Fruit fly (Drosophila melanogaster) whole organism, wandering third instar larva: ENCODE results near the gene MtnE.
A peak's percentile ranks its signal among the peaks of the same experiment; 100 is the strongest.

Experiments
- Abd-B ChIP-seq: fragments of >200 bp; optimal IDR thresholded peaks from 2 replicates; lab custom pipeline; 2017; ENCODE audit warnings: missing biosample characterization, missing genetic modification characterization
- CG32264 ChIP-seq: fragments of 200-800 bp; sonication (Bioruptor generic); optimal IDR thresholded peaks from 2 replicates; lab custom pipeline; 2016; ENCODE audit warnings: missing biosample characterization, missing genetic modification characterization
- CG9705 ChIP-seq: fragments of 200-800 bp; sonication (Bioruptor generic); optimal IDR thresholded peaks from 2 replicates; lab custom pipeline; 2018; ENCODE audit warnings: missing biosample characterization, mild to moderate bottlenecking, missing genetic modification characterization
- CrebA ChIP-seq: fragments of 200-800 bp; sonication (Bioruptor generic); optimal IDR thresholded peaks from 2 replicates; lab custom pipeline; 2016; ENCODE audit warnings: missing biosample characterization, mild to moderate bottlenecking, missing genetic modification characterization, borderline replicate concordance
- Dfd ChIP-seq: fragments of >200 bp; optimal IDR thresholded peaks from 2 replicates; lab custom pipeline; 2017; ENCODE audit warnings: missing biosample characterization, missing genetic modification characterization
- Dif ChIP-seq: fragments of 200-275, 200-300 bp; sonication (Bioruptor generic); optimal IDR thresholded peaks from 2 replicates; lab custom pipeline; 2018; ENCODE audit warnings: missing biosample characterization, missing genetic modification characterization; ENCODE audit not compliant: partially characterized antibody
- GATAd ChIP-seq: sonication (Bioruptor generic); optimal IDR thresholded peaks from 2 replicates; lab custom pipeline; 2016; ENCODE audit warnings: missing biosample characterization, missing genetic modification characterization
- HLH106 ChIP-seq: fragments of 200-800 bp; optimal IDR thresholded peaks from 3 replicates; lab custom pipeline; 2019; ENCODE audit warnings: missing biosample characterization, mild to moderate bottlenecking, missing genetic modification characterization, moderate library complexity
- Hnf4 ChIP-seq: fragments of 200-800 bp; sonication (Bioruptor generic); optimal IDR thresholded peaks from 2 replicates; lab custom pipeline; 2016; ENCODE audit warnings: missing biosample characterization, mild to moderate bottlenecking, missing genetic modification characterization
- Hr83 ChIP-seq: fragments of 200-300 bp; sonication (Bioruptor generic); optimal IDR thresholded peaks from 2 replicates; lab custom pipeline; 2016; ENCODE audit warnings: missing biosample characterization, mild to moderate bottlenecking, missing genetic modification characterization, moderate library complexity; ENCODE audit not compliant: poor library complexity, severe bottlenecking
- Jra ChIP-seq: sonication (Bioruptor generic); optimal IDR thresholded peaks from 2 replicates; lab custom pipeline; 2016; ENCODE audit warnings: missing biosample characterization, missing genetic modification characterization
- Mio ChIP-seq: sonication (Bioruptor generic); optimal IDR thresholded peaks from 2 replicates; lab custom pipeline; 2016; ENCODE audit warnings: missing biosample characterization, missing genetic modification characterization
- Myc ChIP-seq: fragments of >200 bp; optimal IDR thresholded peaks from 2 replicates; lab custom pipeline; 2017
- N ChIP-seq: fragments of >200 bp; optimal IDR thresholded peaks from 2 replicates; lab custom pipeline; 2018; ENCODE audit warnings: missing biosample characterization, missing external identifiers, missing genetic modification characterization
- OdsH ChIP-seq: fragments of 200-800 bp; sonication (Bioruptor generic); optimal IDR thresholded peaks from 2 replicates; lab custom pipeline; 2016; ENCODE audit warnings: missing biosample characterization, mild to moderate bottlenecking, missing genetic modification characterization
- Rel ChIP-seq, 2 experiments: fragments of 200-800 bp; sonication (Bioruptor generic) in 1 of 2; optimal IDR thresholded peaks; 2 replicates in 1 of 2; 3 replicates in 1 of 2; lab custom pipeline; 2016 to 2019; ENCODE audit warnings: mild to moderate bottlenecking in 2 of 2, missing biosample characterization in 2 of 2, missing genetic modification characterization in 2 of 2, moderate library complexity in 1 of 2
- Sp1 ChIP-seq: fragments of 200-800 bp; sonication (Bioruptor generic); optimal IDR thresholded peaks from 3 replicates; lab custom pipeline; 2019; ENCODE audit warnings: missing biosample characterization, mild to moderate bottlenecking, missing genetic modification characterization, moderate library complexity
- Vsx2 ChIP-seq: fragments of 200-300, 225-300 bp; sonication (Bioruptor generic); optimal IDR thresholded peaks from 2 replicates; lab custom pipeline; 2018; ENCODE audit warnings: missing biosample characterization, missing genetic modification characterization; ENCODE audit not compliant: partially characterized antibody
- br ChIP-seq: fragments of 200-800 bp; sonication (Bioruptor generic); optimal IDR thresholded peaks from 2 replicates; lab custom pipeline; 2016; ENCODE audit warnings: missing biosample characterization, missing genetic modification characterization
- brk ChIP-seq: fragments of 200-800 bp; sonication (Bioruptor generic); optimal IDR thresholded peaks from 2 replicates; lab custom pipeline; 2016; ENCODE audit warnings: missing biosample characterization, mild to moderate bottlenecking, missing genetic modification characterization
- dl ChIP-seq, 2 experiments: fragments of 175-275, 200-275 bp in 1 of 2; fragments of 200-275 bp in 1 of 2; sonication (Bioruptor generic); optimal IDR thresholded peaks; lab custom pipeline; 2018; ENCODE audit warnings: mild to moderate bottlenecking in 2 of 2, missing biosample characterization in 2 of 2, missing genetic modification characterization in 2 of 2, moderate library complexity in 2 of 2; ENCODE audit not compliant: partially characterized antibody in 2 of 2, insufficient read depth in 1 of 2
- dmrt93B ChIP-seq: fragments of 200-800 bp; sonication (Bioruptor generic); optimal IDR thresholded peaks from 2 replicates; lab custom pipeline; 2018; ENCODE audit warnings: missing biosample characterization, mild to moderate bottlenecking, missing genetic modification characterization
- dsf ChIP-seq: sonication (Bioruptor generic); optimal IDR thresholded peaks from 2 replicates; lab custom pipeline; 2016; ENCODE audit warnings: missing biosample characterization, missing genetic modification characterization, borderline replicate concordance
- ey ChIP-seq: fragments of 200-800 bp; sonication (Bioruptor generic); optimal IDR thresholded peaks from 2 replicates; lab custom pipeline; 2016; ENCODE audit warnings: missing biosample characterization, missing genetic modification characterization
- foxo ChIP-seq, 2 experiments: fragments of 200-800 bp; sonication (Bioruptor generic); optimal IDR thresholded peaks; 2 replicates in 1 of 2; 3 replicates in 1 of 2; lab custom pipeline; 2016 to 2017; ENCODE audit warnings: missing biosample characterization in 2 of 2, missing genetic modification characterization in 2 of 2
- fru ChIP-seq: fragments of 200-800 bp; sonication (Bioruptor generic); optimal IDR thresholded peaks from 3 replicates; lab custom pipeline; 2016; ENCODE audit warnings: missing biosample characterization, mild to moderate bottlenecking, missing genetic modification characterization
- h ChIP-seq: fragments of 200-800 bp; sonication (Bioruptor generic); optimal IDR thresholded peaks from 3 replicates; lab custom pipeline; 2016; ENCODE audit warnings: missing biosample characterization, mild to moderate bottlenecking, missing genetic modification characterization
- jim ChIP-seq: fragments of 175-275, 200-325 bp; sonication (Bioruptor generic); optimal IDR thresholded peaks from 2 replicates; lab custom pipeline; 2016; ENCODE audit warnings: missing biosample characterization, mild to moderate bottlenecking, missing genetic modification characterization
- lola ChIP-seq: fragments of >200 bp; optimal IDR thresholded peaks from 2 replicates; lab custom pipeline; 2017; ENCODE audit warnings: missing biosample characterization, missing genetic modification characterization
- pan ChIP-seq: fragments of >200 bp; optimal IDR thresholded peaks from 2 replicates; lab custom pipeline; 2017
- psq ChIP-seq: fragments of 200-800 bp; sonication (Bioruptor generic); optimal IDR thresholded peaks from 3 replicates; lab custom pipeline; 2017; ENCODE audit warnings: missing biosample characterization, mild to moderate bottlenecking, missing genetic modification characterization, moderate library complexity
- rgr ChIP-seq: fragments of 200-800 bp; sonication (Bioruptor generic); optimal IDR thresholded peaks from 3 replicates; lab custom pipeline; 2016; ENCODE audit warnings: missing biosample characterization, mild to moderate bottlenecking, missing genetic modification characterization
- sage ChIP-seq: fragments of 200-800 bp; sonication (Bioruptor generic); optimal IDR thresholded peaks from 2 replicates; lab custom pipeline; 2016; ENCODE audit warnings: missing biosample characterization, mild to moderate bottlenecking, missing genetic modification characterization
- sv ChIP-seq: fragments of 200-800 bp; sonication (Bioruptor generic); optimal IDR thresholded peaks from 3 replicates; lab custom pipeline; 2016; ENCODE audit warnings: missing biosample characterization, missing genetic modification characterization
- tai ChIP-seq: sonication (Bioruptor generic); optimal IDR thresholded peaks from 2 replicates; lab custom pipeline; 2016; ENCODE audit warnings: missing biosample characterization, missing genetic modification characterization
- usp ChIP-seq: fragments of >200 bp; optimal IDR thresholded peaks from 2 replicates; lab custom pipeline; 2017; ENCODE audit warnings: missing biosample characterization, missing genetic modification characterization
- woc ChIP-seq: sonication (Bioruptor generic); optimal IDR thresholded peaks from 2 replicates; lab custom pipeline; 2016; ENCODE audit warnings: missing biosample characterization, mild to moderate bottlenecking, missing genetic modification characterization

Gene MtnE

DNA sequence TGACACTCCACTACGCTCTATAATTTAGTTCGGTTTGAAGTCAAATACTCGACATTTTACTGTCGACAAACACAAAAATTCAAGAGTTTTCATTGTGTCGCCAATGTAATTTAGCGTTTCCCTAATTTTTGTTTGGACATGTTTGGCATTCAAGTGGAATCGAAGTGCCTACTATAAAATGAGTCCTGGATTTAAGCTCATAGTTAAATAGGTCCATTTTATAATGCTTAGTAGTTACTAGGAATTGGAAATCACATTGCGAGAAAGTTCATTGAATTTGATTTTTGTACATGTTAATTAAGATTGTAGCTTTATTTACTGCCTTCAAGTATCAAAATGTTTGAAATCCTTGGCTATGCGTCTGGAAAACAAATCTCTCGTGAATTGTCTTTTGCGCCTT lies 19.8 kb upstream of the MtnE start, which contains the start of gene att-ORFB:
Gene att-ORFB (minus strand): TSS at position 101 of the 400 bp plus-strand sequence.
- TF ChIP-seq Hnf4 (GFP tag; lab: Kevin White, UChicago) (no peak), fru (no peak), brk (GFP tag; lab: Kevin White, UChicago) (no peak), Dif (GFP tag; lab: Kevin White, UChicago) (no peak), CrebA (no peak), Myc (lab: Kevin White, UChicago) (no peak), dmrt93B (GFP tag; lab: Kevin White, UChicago) (no peak), br (GFP tag; lab: Kevin White, UChicago) (no peak), Hr83 (GFP tag; lab: Kevin White, UChicago) (no peak), dl (GFP tag; optimal IDR thresholded peaks at IDR 0.05; lab: Kevin White, UChicago; ENCODE audit: insufficient read depth in 1 of 2, partially characterized antibody in 2 of 2) (no peak), N (GFP tag; lab: Kevin White, UChicago) (no peak), Mio (GFP tag; lab: Kevin White, UChicago) (no peak), sage (no peak)

DNA sequence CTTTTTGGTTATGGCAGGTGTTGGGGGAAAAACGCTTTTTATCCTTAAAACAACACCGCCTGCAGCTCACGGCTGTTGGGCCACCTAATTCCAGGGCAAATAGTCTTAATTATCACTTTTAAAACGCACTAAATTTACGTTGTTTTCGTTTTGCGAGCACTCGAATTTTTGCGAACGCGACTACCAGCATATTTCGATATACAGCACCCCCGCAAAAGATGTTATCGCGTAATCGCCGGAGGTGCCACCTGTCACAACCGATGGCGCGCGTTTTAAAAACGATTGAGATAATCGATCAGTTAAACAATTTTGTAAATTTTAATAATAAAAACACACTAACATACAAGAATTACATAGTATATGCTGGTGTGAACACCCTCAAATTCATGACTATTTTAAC lies 17.6 kb upstream of the MtnE start, which contains the start of gene Stat92E:
Gene Stat92E (minus strand): TSS at position 219 of the 400 bp plus-strand sequence.
- TF ChIP-seq h (GFP tag; lab: Kevin White, UChicago) (peak; percentile 13), dl (GFP tag; optimal IDR thresholded peaks at IDR 0.05; lab: Kevin White, UChicago; ENCODE audit: insufficient read depth in 1 of 2, partially characterized antibody in 2 of 2) (peak in 1 of 2 experiments; percentile 6), fru (no peak)

DNA sequence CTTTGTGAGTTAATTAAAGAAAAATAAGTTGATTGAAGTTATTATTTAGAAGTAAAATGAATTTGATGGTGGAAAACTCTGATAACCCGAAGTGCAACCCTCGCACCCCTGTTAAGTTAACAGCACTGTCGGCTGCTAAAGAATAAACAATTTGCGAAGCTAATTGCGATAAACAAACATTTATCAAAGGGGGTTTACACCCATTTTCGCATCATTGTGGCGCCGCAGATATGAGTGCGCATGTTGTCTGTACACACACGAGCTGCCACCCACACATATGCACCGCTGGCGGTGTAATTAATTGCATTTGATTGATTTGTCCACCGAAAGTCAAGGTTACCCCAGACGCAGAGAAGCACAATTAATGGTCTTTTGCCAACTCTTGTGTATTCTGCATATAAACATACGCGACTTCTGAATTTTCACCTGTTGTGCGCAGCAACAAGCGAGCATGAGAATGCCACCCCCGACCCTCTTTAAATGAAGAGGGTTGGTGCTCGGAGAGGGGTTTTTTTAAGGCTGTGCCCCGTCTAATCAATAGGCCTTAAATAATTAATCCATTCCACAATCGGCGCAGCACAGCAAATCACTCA lies 17.1 kb upstream of the MtnE start:
- no peak for TF ChIP-seq GATAd
- TF ChIP-seq Rel (GFP tag; optimal IDR thresholded peaks at IDR 0.05; lab: Kevin White, UChicago) = no peak
- peak; percentile 98 for TF ChIP-seq Rel (tag; optimal IDR thresholded peaks at IDR 0.05; lab: Kevin White, UChicago)
- no peak for TF ChIP-seq brk (GFP tag; lab: Kevin White, UChicago)
- no peak for TF ChIP-seq N (GFP tag; lab: Kevin White, UChicago)

dm6 chr3R:20550632-20551486 lies 16.4 kb upstream of the MtnE start:
- peak; percentile 37 for TF ChIP-seq Dif (GFP tag; lab: Kevin White, UChicago)
- peak; percentile 40 for TF ChIP-seq rgr (GFP tag; lab: Kevin White, UChicago)
- TF ChIP-seq tai (GFP tag; lab: Kevin White, UChicago) = peak; percentile 47
- peak in 1 of 2 experiments; percentile 8 for TF ChIP-seq dl (GFP tag; optimal IDR thresholded peaks at IDR 0.05; lab: Kevin White, UChicago; ENCODE audit: insufficient read depth in 1 of 2, partially characterized antibody in 2 of 2)
- no peak for TF ChIP-seq ey (GFP tag; lab: Kevin White, UChicago)
- TF ChIP-seq sv (GFP tag; lab: Kevin White, UChicago) = no peak
- no peak for TF ChIP-seq Jra
- TF ChIP-seq foxo (GFP tag; optimal IDR thresholded peaks at IDR 0.05; lab: Kevin White, UChicago) = peak in 1 of 2 experiments; percentile 27
- TF ChIP-seq Hnf4 (GFP tag; lab: Kevin White, UChicago) = peak; percentile 14
- no peak for TF ChIP-seq sage
- no peak for TF ChIP-seq CG9705 (GFP tag; lab: Kevin White, UChicago)
- TF ChIP-seq pan (lab: Kevin White, UChicago) = no peak
- TF ChIP-seq CG32264 (GFP tag; lab: Kevin White, UChicago) = peak; percentile 50
- no peak for TF ChIP-seq dsf (GFP tag; lab: Kevin White, UChicago)
- peak; percentile 25 for TF ChIP-seq Sp1 (GFP tag; lab: Kevin White, UChicago)
- no peak for TF ChIP-seq CrebA
- TF ChIP-seq N (GFP tag; lab: Kevin White, UChicago) = peak; percentile 19
- peak; percentile 52 for TF ChIP-seq woc (GFP tag; lab: Kevin White, UChicago)
- TF ChIP-seq Rel (GFP tag; optimal IDR thresholded peaks at IDR 0.05; lab: Kevin White, UChicago) = no peak
- TF ChIP-seq Rel (tag; optimal IDR thresholded peaks at IDR 0.05; lab: Kevin White, UChicago) = no peak
- no peak for TF ChIP-seq GATAd
- TF ChIP-seq OdsH (GFP tag; lab: Kevin White, UChicago) = peak; percentile 23
- no peak for TF ChIP-seq lola
- no peak for TF ChIP-seq Myc (lab: Kevin White, UChicago)
- TF ChIP-seq usp (GFP tag; lab: Kevin White, UChicago) = no peak
- no peak for TF ChIP-seq Vsx2 (GFP tag; lab: Kevin White, UChicago)
- TF ChIP-seq HLH106 (tag; lab: Kevin White, UChicago) = no peak
- no peak for TF ChIP-seq fru
- no peak for TF ChIP-seq psq (GFP tag; lab: Kevin White, UChicago)
- TF ChIP-seq Dfd (GFP tag; lab: Kevin White, UChicago) = no peak
- peak; percentile 1 for TF ChIP-seq br (GFP tag; lab: Kevin White, UChicago)
- peak; percentile 55 for TF ChIP-seq jim (GFP tag; lab: Kevin White, UChicago)
- TF ChIP-seq h (GFP tag; lab: Kevin White, UChicago) = peak; percentile 78
- TF ChIP-seq brk (GFP tag; lab: Kevin White, UChicago) = no peak
- TF ChIP-seq Mio (GFP tag; lab: Kevin White, UChicago) = peak; percentile 23
- TF ChIP-seq Hr83 (GFP tag; lab: Kevin White, UChicago) = peak; percentile 97
- no peak for TF ChIP-seq Abd-B (GFP tag; lab: Kevin White, UChicago)
